Fruit fly (Drosophila melanogaster) whole organism, embryonic: Measurements from ENCODE around the gene BthD.

Source experiments
- Awh ChIP-seq: fragments of 200-800 bp; sonication (Bioruptor generic); IDR thresholded peaks from 2 replicates; pipeline ENCODE4, ENCODE4 v1.3.6; 2022; ENCODE audit warnings: missing biosample characterization, missing genetic modification characterization
- CG10431 ChIP-seq: fragments of 200-800 bp; sonication (Bioruptor generic); optimal IDR thresholded peaks from 3 replicates; lab custom pipeline; 2018; ENCODE audit warnings: missing biosample characterization, mild to moderate bottlenecking, missing genetic modification characterization
- CG13296 ChIP-seq: fragments of 200-800 bp; sonication (Bioruptor generic); optimal IDR thresholded peaks from 3 replicates; lab custom pipeline; 2018; ENCODE audit warnings: missing biosample characterization, mild to moderate bottlenecking, missing genetic modification characterization
- CG13775 ChIP-seq: fragments of 200-800 bp; sonication (Bioruptor generic); optimal IDR thresholded peaks from 3 replicates; lab custom pipeline; 2017; ENCODE audit warnings: missing biosample characterization, mild to moderate bottlenecking, missing genetic modification characterization
- CG16863 ChIP-seq: fragments of 200-800 bp; sonication (Bioruptor generic); optimal IDR thresholded peaks from 3 replicates; lab custom pipeline; 2016; ENCODE audit warnings: missing biosample characterization, missing genetic modification characterization
- CG17328 ChIP-seq: fragments of 200-800 bp; sonication (Bioruptor generic); IDR thresholded peaks from 2 replicates; pipeline ENCODE4 v1.3.6; 2022; ENCODE audit warnings: missing biosample characterization, missing genetic modification characterization
- CG1832 ChIP-seq: fragments of 200-800 bp; sonication (Bioruptor generic); optimal IDR thresholded peaks from 2 replicates; lab custom pipeline; 2017; ENCODE audit warnings: missing biosample characterization, mild to moderate bottlenecking, missing genetic modification characterization, inconsistent platforms
- CG18619 ChIP-seq: fragments of 200-800 bp; sonication (Bioruptor generic); optimal IDR thresholded peaks from 3 replicates; lab custom pipeline; 2017; ENCODE audit warnings: missing biosample characterization, mild to moderate bottlenecking, missing genetic modification characterization
- CG3407 ChIP-seq: fragments of 200-800 bp; sonication (Bioruptor generic); optimal IDR thresholded peaks from 2 replicates; lab custom pipeline; 2018; ENCODE audit warnings: missing biosample characterization, mild to moderate bottlenecking, missing genetic modification characterization
- CG34224 ChIP-seq: fragments of 200-800 bp; sonication (Bioruptor generic); IDR thresholded peaks from 3 replicates; pipeline ENCODE4 v1.3.6; 2022; ENCODE audit warnings: missing biosample characterization, missing genetic modification characterization; ENCODE audit not compliant: partially characterized antibody
- CG4282 ChIP-seq: fragments of 200-800 bp; sonication (Bioruptor generic); optimal IDR thresholded peaks from 2 replicates; lab custom pipeline; 2016; ENCODE audit warnings: missing biosample characterization, missing genetic modification characterization
- CG6683 ChIP-seq: fragments of 200-800 bp; sonication (Bioruptor generic); optimal IDR thresholded peaks from 2 replicates; lab custom pipeline; 2017; ENCODE audit warnings: missing biosample characterization, mild to moderate bottlenecking, missing genetic modification characterization, missing genetic modification reagents
- CG6689 ChIP-seq: fragments of 200-800 bp; sonication (Bioruptor generic); IDR thresholded peaks from 2 replicates; pipeline ENCODE4 v1.3.6; 2022; ENCODE audit warnings: missing biosample characterization, missing genetic modification characterization
- CG6791 ChIP-seq: fragments of 200-800 bp; sonication (Bioruptor generic); IDR thresholded peaks from 3 replicates; pipeline ENCODE4 v1.3.6; 2022; ENCODE audit warnings: missing biosample characterization, missing genetic modification characterization; ENCODE audit not compliant: partially characterized antibody
- CG6813 ChIP-seq: fragments of 200-800 bp; sonication (Bioruptor generic); optimal IDR thresholded peaks from 2 replicates; lab custom pipeline; 2017; ENCODE audit warnings: missing biosample characterization, missing genetic modification characterization, mild to moderate bottlenecking, moderate library complexity, missing genetic modification reagents
- CG7372 ChIP-seq: fragments of 200-800 bp; sonication (Bioruptor generic); IDR thresholded peaks from 2 replicates; pipeline ENCODE4 v1.3.6; 2022; ENCODE audit warnings: missing biosample characterization, missing genetic modification characterization
- CG7987 ChIP-seq: fragments of 200-800 bp; sonication (Bioruptor generic); optimal IDR thresholded peaks from 2 replicates; lab custom pipeline; 2018; ENCODE audit warnings: missing biosample characterization, mild to moderate bottlenecking, missing genetic modification characterization, moderate library complexity
- CHES-1-like ChIP-seq: fragments of 200-800 bp; sonication (Bioruptor generic); optimal IDR thresholded peaks from 2 replicates; lab custom pipeline; 2016; ENCODE audit warnings: missing biosample characterization, missing genetic modification characterization
- D ChIP-seq, 2 experiments: fragments of 200-800 bp in 1 of 2; fragments of >200 bp in 1 of 2; sonication (Bioruptor generic) in 1 of 2; optimal IDR thresholded peaks; 2 replicates in 1 of 2; 3 replicates in 1 of 2; lab custom pipeline; 2017; ENCODE audit warnings: mild to moderate bottlenecking in 1 of 2, missing biosample characterization in 1 of 2, missing genetic modification characterization in 1 of 2, missing genetic modification reagents in 1 of 2
- Dek ChIP-seq: fragments of 200-800 bp; sonication (Bioruptor generic); optimal IDR thresholded peaks from 3 replicates; lab custom pipeline; 2019; ENCODE audit warnings: missing biosample characterization, mild to moderate bottlenecking, missing genetic modification characterization, moderate library complexity
- Doc3 ChIP-seq: fragments of 200-800 bp; sonication (Bioruptor generic); IDR thresholded peaks from 3 replicates; pipeline ENCODE4 v1.3.6; 2022; ENCODE audit warnings: missing biosample characterization, missing genetic modification characterization; ENCODE audit not compliant: partially characterized antibody
- Hand ChIP-seq: fragments of 200-800 bp; sonication (Bioruptor generic); optimal IDR thresholded peaks from 2 replicates; lab custom pipeline; 2017; ENCODE audit warnings: mild to moderate bottlenecking, missing biosample characterization, missing genetic modification reagents, missing genetic modification characterization
- HmgZ ChIP-seq: fragments of 200-800 bp; sonication (Bioruptor generic); optimal IDR thresholded peaks from 2 replicates; lab custom pipeline; 2018; ENCODE audit warnings: missing biosample characterization, mild to moderate bottlenecking, missing genetic modification characterization
- Hr51 ChIP-seq, 2 experiments: fragments of 200-800 bp; sonication (Bioruptor generic); optimal IDR thresholded peaks; 2 replicates in 1 of 2; 3 replicates in 1 of 2; lab custom pipeline; 2016 to 2018; ENCODE audit warnings: missing biosample characterization in 2 of 2, missing genetic modification characterization in 2 of 2, mild to moderate bottlenecking in 1 of 2, moderate library complexity in 1 of 2
- Hsf ChIP-seq: fragments of 200-800 bp; sonication (Bioruptor generic); optimal IDR thresholded peaks from 3 replicates; lab custom pipeline; 2016; ENCODE audit warnings: missing biosample characterization, missing genetic modification characterization
- Lpt ChIP-seq: fragments of >200 bp; optimal IDR thresholded peaks from 2 replicates; lab custom pipeline; 2018; ENCODE audit warnings: missing biosample characterization, missing genetic modification characterization
- NC2β ChIP-seq: fragments of 200-800 bp; sonication (Bioruptor generic); optimal IDR thresholded peaks from 2 replicates; lab custom pipeline; 2016; ENCODE audit warnings: missing biosample characterization, missing genetic modification characterization
- NFAT ChIP-seq: fragments of 200-800 bp; sonication (Bioruptor generic); IDR thresholded peaks from 2 replicates; pipeline ENCODE4 v1.3.6; 2022; ENCODE audit warnings: missing biosample characterization, missing genetic modification characterization
- NfI ChIP-seq: fragments of 200-800 bp; sonication (Bioruptor generic); optimal IDR thresholded peaks from 3 replicates; lab custom pipeline; 2018; ENCODE audit warnings: missing biosample characterization, mild to moderate bottlenecking, missing genetic modification characterization, moderate library complexity
- Oaz ChIP-seq: fragments of 200-800 bp; sonication (Bioruptor generic); IDR thresholded peaks from 2 replicates; pipeline ENCODE4 v1.3.6; 2022; ENCODE audit warnings: missing biosample characterization, missing genetic modification characterization
- Optix ChIP-seq: fragments of 200-800 bp; sonication (Bioruptor generic); IDR thresholded peaks from 3 replicates; pipeline ENCODE4 v1.3.6; 2022; ENCODE audit warnings: missing biosample characterization, missing genetic modification characterization
- Sin3A ChIP-seq: fragments of >200 bp; optimal IDR thresholded peaks from 2 replicates; lab custom pipeline; 2018
- Sry-δ ChIP-seq: fragments of 200-800 bp; sonication (Bioruptor generic); optimal IDR thresholded peaks from 2 replicates; lab custom pipeline; 2016; ENCODE audit warnings: missing biosample characterization, missing genetic modification characterization
- Vsx1 ChIP-seq: fragments of 200-800 bp; sonication (Bioruptor generic); optimal IDR thresholded peaks from 2 replicates; lab custom pipeline; 2017; ENCODE audit warnings: missing biosample characterization, mild to moderate bottlenecking, missing genetic modification characterization, missing genetic modification reagents
- bigmax ChIP-seq: fragments of 200-800 bp; sonication (Bioruptor generic); optimal IDR thresholded peaks from 2 replicates; lab custom pipeline; 2018; ENCODE audit warnings: missing biosample characterization, mild to moderate bottlenecking, missing genetic modification characterization
- da ChIP-seq: fragments of 200-800 bp; sonication (Bioruptor generic); optimal IDR thresholded peaks from 2 replicates; lab custom pipeline; 2016; ENCODE audit warnings: missing biosample characterization, missing genetic modification characterization
- ham ChIP-seq: fragments of 200-800 bp; sonication (Bioruptor generic); IDR thresholded peaks from 2 replicates; pipeline ENCODE4 v1.3.6; 2022; ENCODE audit warnings: missing biosample characterization, missing genetic modification characterization
- klu ChIP-seq: fragments of 200-800 bp; sonication (Bioruptor generic); IDR thresholded peaks from 2 replicates; pipeline ENCODE4 v1.3.6; 2022; ENCODE audit warnings: missing biosample characterization, missing genetic modification characterization
- knrl ChIP-seq: fragments of 200-800 bp; sonication (Bioruptor generic); IDR thresholded peaks from 3 replicates; pipeline ENCODE4 v1.3.6; 2022; ENCODE audit warnings: missing biosample characterization, missing genetic modification characterization; ENCODE audit not compliant: partially characterized antibody
- lbe ChIP-seq: fragments of 200-800 bp; sonication (Bioruptor generic); optimal IDR thresholded peaks from 2 replicates; lab custom pipeline; 2016; ENCODE audit warnings: missing biosample characterization, mild to moderate bottlenecking, missing genetic modification characterization
- phol ChIP-seq: fragments of 200-800 bp; sonication (Bioruptor generic); optimal IDR thresholded peaks from 3 replicates; lab custom pipeline; 2018; ENCODE audit warnings: missing biosample characterization, mild to moderate bottlenecking, missing genetic modification characterization, moderate library complexity
- ranshi ChIP-seq: fragments of 200-800 bp; sonication (Bioruptor generic); IDR thresholded peaks from 2 replicates; pipeline ENCODE4 v1.3.6; 2022; ENCODE audit warnings: missing biosample characterization, missing genetic modification characterization
- salm ChIP-seq: fragments of 200-800 bp; sonication (Bioruptor generic); optimal IDR thresholded peaks from 2 replicates; lab custom pipeline; 2018; ENCODE audit warnings: missing biosample characterization, mild to moderate bottlenecking, missing genetic modification characterization
- sens ChIP-seq: fragments of 200-800 bp; sonication (Bioruptor generic); peaks from one replicate; lab custom pipeline; 2016; ENCODE audit warnings: missing biosample characterization, missing genetic modification characterization
- sisA ChIP-seq: fragments of 200-800 bp; sonication (Bioruptor generic); IDR thresholded peaks from 2 replicates; pipeline ENCODE4 v1.3.6; 2022; ENCODE audit warnings: missing biosample characterization, missing genetic modification characterization
- slbo ChIP-seq: fragments of 200-800 bp; sonication (Bioruptor generic); IDR thresholded peaks from 2 replicates; pipeline ENCODE4 v1.3.6; 2022; ENCODE audit warnings: missing biosample characterization, missing genetic modification characterization
- sr ChIP-seq: fragments of 200-800 bp; sonication (Bioruptor generic); IDR thresholded peaks from 3 replicates; pipeline ENCODE4 v1.3.6; 2022; ENCODE audit warnings: missing biosample characterization, missing genetic modification characterization
- stwl ChIP-seq: fragments of 200-800 bp; sonication (Bioruptor generic); optimal IDR thresholded peaks from 3 replicates; lab custom pipeline; 2018; ENCODE audit warnings: missing biosample characterization, mild to moderate bottlenecking, missing genetic modification characterization, moderate library complexity
- wek ChIP-seq: fragments of 200-800 bp; sonication (Bioruptor generic); optimal IDR thresholded peaks from 3 replicates; lab custom pipeline; 2018; ENCODE audit warnings: missing biosample characterization, mild to moderate bottlenecking, missing genetic modification characterization, moderate library complexity

BthD gene

dm6 chrX:13641891-13642617, 30.1 kb downstream of the BthD start (continued):
- TF ChIP-seq CG1832 (GFP tag; lab: Kevin White, UChicago) (no peak), wek (GFP tag; lab: Kevin White, UChicago) (no peak), CG13775 (GFP tag; lab: Kevin White, UChicago) (no peak), NfI (GFP tag; lab: Kevin White, UChicago) (no peak), CG7372 (no peak), Hsf (no peak), CG13296 (GFP tag; lab: Kevin White, UChicago) (no peak), Hr51 (GFP tag; optimal IDR thresholded peaks at IDR 0.05; lab: Kevin White, UChicago) (no peak), Optix (no peak), Vsx1 (GFP tag; lab: Kevin White, UChicago) (no peak), bigmax (GFP tag; lab: Kevin White, UChicago) (no peak), sisA (GFP tag; lab: Robert Waterston, UW) (no peak), Dek (no peak), da (GFP tag; lab: Kevin White, UChicago) (no peak), CG18619 (GFP tag; lab: Kevin White, UChicago) (no peak), slbo (GFP tag; lab: Robert Waterston, UW) (no peak), salm (tag; lab: Kevin White, UChicago) (no peak), CHES-1-like (GFP tag; lab: Kevin White, UChicago) (peak; percentile 4), CG16863 (GFP tag; lab: Kevin White, UChicago) (no peak), CG6689 (GFP tag; lab: Robert Waterston, UW) (no peak), Oaz (GFP tag; lab: Robert Waterston, UW) (no peak), CG6683 (GFP tag; lab: Kevin White, UChicago) (no peak), Doc3 (GFP tag; lab: Robert Waterston, UW) (no peak), Sry-δ (no peak), CG6791 (GFP tag; lab: Robert Waterston, UW) (no peak), CG10431 (no peak), NC2β (GFP tag; lab: Kevin White, UChicago) (no peak), CG6813 (GFP tag; lab: Kevin White, UChicago) (no peak), CG3407 (GFP tag; lab: Kevin White, UChicago) (no peak), CG17328 (0 out of 2 replicates have a peak, but pooled peaks have one; percentile 16), klu (GFP tag; lab: Robert Waterston, UW) (no peak), HmgZ (tag; lab: Kevin White, UChicago) (peak; percentile 17), sens (GFP tag; lab: Kevin White, UChicago) (peak; percentile 56), Lpt (GFP tag; lab: Kevin White, UChicago) (no peak), ranshi (GFP tag; lab: Robert Waterston, UW) (no peak), CG7987 (GFP tag; lab: Kevin White, UChicago) (peak; percentile 36), lbe (GFP tag; lab: Kevin White, UChicago) (no peak), Awh (GFP tag; lab: Robert Waterston, UW) (no peak), stwl (tag; lab: Kevin White, UChicago) (no peak), CG34224 (GFP tag; lab: Robert Waterston, UW) (peak; percentile 34; the same call in 1 of the 3 replicates), ham (no peak), Hand (GFP tag; lab: Kevin White, UChicago) (no peak), sr (peak; percentile 67; the same call in 1 of the 3 replicates), Sin3A (no peak), NFAT (GFP tag; lab: Robert Waterston, UW) (peak; percentile 55; the same call in 1 of the 2 replicates), D (optimal IDR thresholded peaks at IDR 0.05; lab: Kevin White, UChicago) (no peak), D (GFP tag; optimal IDR thresholded peaks at IDR 0.05; lab: Kevin White, UChicago) (no peak), CG4282 (GFP tag; lab: Kevin White, UChicago) (no peak), phol (tag; lab: Kevin White, UChicago) (no peak), knrl (GFP tag; lab: Robert Waterston, UW) (no peak)
